Worm (Caenorhabditis elegans): ENCODE data around the gene fbxa-37.

ce11 chrIII:1303414-1303813 lies 18.6 kb downstream of the fbxa-37 start, which contains the start of gene fbxa-75:
- no peak for TF ChIP-seq elt-3 (tag; optimal IDR thresholded peaks at IDR 0.05)
- no peak for TF ChIP-seq unc-62 (GFP tag; optimal IDR thresholded peaks at IDR 0.05)
- TF ChIP-seq nhr-43 (tag; optimal IDR thresholded peaks at IDR 0.05; ENCODE audit: poor library complexity, severe bottlenecking): no peak
